Worm (Caenorhabditis elegans) whole organism, mixed stage, embryonic: Measurements from ENCODE around the gene K03B4.2.

Source experiments
- bed-3 ChIP-seq: fragments of 200-800 bp; sonication (Bioruptor generic); optimal IDR thresholded peaks from 3 replicates; lab custom pipeline; 2018; ENCODE audit warnings: mild to moderate bottlenecking, missing genetic modification characterization, moderate library complexity, missing compliant biosample characterization
- ceh-83 ChIP-seq: fragments of 200-800 bp; sonication (Bioruptor generic); optimal IDR thresholded peaks from 2 replicates; lab custom pipeline; 2018; ENCODE audit warnings: mild to moderate bottlenecking, missing genetic modification characterization, missing compliant biosample characterization
- ces-1 ChIP-seq: fragments of 150-350 bp; optimal IDR thresholded peaks from 2 replicates; lab custom pipeline; 2014; ENCODE audit warnings: missing biosample characterization, missing genetic modification reagents, missing genetic modification characterization
- cnd-1 ChIP-seq: fragments of 200-800 bp; sonication (Bioruptor generic); optimal IDR thresholded peaks from 2 replicates; lab custom pipeline; 2018; ENCODE audit warnings: mild to moderate bottlenecking, missing genetic modification characterization, missing compliant biosample characterization
- ham-2 ChIP-seq: fragments of 200-800 bp; sonication (Bioruptor generic); optimal IDR thresholded peaks from 2 replicates; lab custom pipeline; 2018; ENCODE audit warnings: mild to moderate bottlenecking, missing genetic modification characterization, missing compliant biosample characterization
- lin-13 ChIP-seq: fragments of 150-350 bp; optimal IDR thresholded peaks from 2 replicates; lab custom pipeline; 2014; ENCODE audit warnings: missing biosample characterization, missing genetic modification characterization
- lin-32 ChIP-seq: fragments of 200-800 bp; sonication (Bioruptor generic); optimal IDR thresholded peaks from 2 replicates; lab custom pipeline; 2018; ENCODE audit warnings: mild to moderate bottlenecking, missing genetic modification characterization, missing compliant biosample characterization
- mab-5 ChIP-seq: fragments of 150-350 bp; optimal IDR thresholded peaks from 2 replicates; lab custom pipeline; 2014; ENCODE audit warnings: missing biosample characterization, missing genetic modification characterization
- mls-2 ChIP-seq: sonication (generic microtip); optimal IDR thresholded peaks from 2 replicates; lab custom pipeline; 2016; ENCODE audit warnings: mild to moderate bottlenecking, missing genetic modification characterization, moderate library complexity, missing compliant biosample characterization
- nhr-12 ChIP-seq: fragments of 150-350 bp; optimal IDR thresholded peaks from 2 replicates; lab custom pipeline; 2014; ENCODE audit warnings: missing biosample characterization, missing genetic modification characterization
- pha-4 ChIP-seq: fragments of 150-350 bp; optimal IDR thresholded peaks from 2 replicates; lab custom pipeline; 2018; ENCODE audit warnings: missing biosample characterization, missing genetic modification reagents, missing genetic modification characterization
- snpc-4 ChIP-seq: fragments of 150-350 bp; optimal IDR thresholded peaks from 2 replicates; lab custom pipeline; 2014; ENCODE audit warnings: missing biosample characterization, missing genetic modification characterization
- sptf-1 ChIP-seq: sonication (generic microtip); optimal IDR thresholded peaks from 2 replicates; lab custom pipeline; 2017; ENCODE audit warnings: mild to moderate bottlenecking, missing genetic modification characterization, moderate library complexity, missing compliant biosample characterization
- tbx-8 ChIP-seq: fragments of 200-800 bp; sonication (Bioruptor generic); optimal IDR thresholded peaks from 2 replicates; lab custom pipeline; 2018; ENCODE audit warnings: mild to moderate bottlenecking, missing genetic modification characterization, moderate library complexity, missing compliant biosample characterization
- unc-62 ChIP-seq: fragments of 150-350 bp; optimal IDR thresholded peaks from 2 replicates; lab custom pipeline; 2014; ENCODE audit warnings: missing biosample characterization, missing genetic modification reagents, missing genetic modification characterization
- zip-8 ChIP-seq: fragments of 150-350 bp; optimal IDR thresholded peaks from 2 replicates; lab custom pipeline; 2014; ENCODE audit warnings: missing biosample characterization, missing genetic modification characterization

The K03B4.2 gene

DNA sequence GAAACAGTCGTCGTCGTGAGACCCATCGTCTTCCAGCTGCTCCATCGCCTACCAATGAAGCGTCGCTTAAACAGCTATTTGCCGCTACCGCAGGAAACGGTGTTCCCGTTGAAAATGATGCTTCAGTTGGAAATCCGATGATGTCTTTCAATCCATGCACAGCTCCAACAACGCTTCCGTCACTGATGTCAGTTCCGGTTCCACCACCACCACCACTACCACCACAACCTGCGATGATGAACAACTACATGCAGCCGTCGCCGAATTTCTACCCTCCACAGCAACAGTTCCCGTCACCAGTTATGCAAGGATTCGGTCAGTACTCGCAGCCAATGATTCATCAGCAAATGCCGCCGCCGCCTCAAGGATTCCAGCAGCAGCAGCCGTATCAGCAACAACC lies 46.2 kb downstream of the K03B4.2 start:
- TF ChIP-seq nhr-12 (tag; lab: Kevin White, UChicago) = no peak
- peak; percentile 27 for TF ChIP-seq ceh-83 (GFP tag; lab: Kevin White, UChicago)
- TF ChIP-seq pha-4 = no peak

DNA sequence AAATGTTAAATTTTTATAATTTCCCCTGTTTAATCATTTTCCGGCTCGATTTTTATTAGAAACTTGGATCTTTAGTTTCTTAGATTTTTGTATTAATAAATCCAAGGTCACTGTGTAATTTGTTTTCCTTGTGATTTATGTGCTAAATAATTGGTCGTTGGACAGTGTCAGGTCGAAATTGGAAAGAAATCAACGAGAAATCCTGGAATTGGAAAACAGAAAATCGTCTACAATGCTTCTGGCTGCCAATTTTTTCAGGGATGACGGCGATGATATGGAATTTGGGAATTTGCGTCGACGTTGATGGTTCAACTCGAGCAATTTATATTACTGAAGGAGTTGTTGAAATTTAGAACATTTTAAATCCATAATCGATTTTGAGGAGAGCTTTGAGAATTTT lies 46.8 kb downstream of the K03B4.2 start:
- TF ChIP-seq unc-62 (GFP tag; lab: Kevin White, UChicago) (no peak), lin-32 (GFP tag; lab: Kevin White, UChicago) (no peak), ham-2 (GFP tag; lab: Kevin White, UChicago) (no peak), mls-2 (tag; lab: Kevin White, UChicago) (no peak), bed-3 (no peak), ces-1 (no peak), zip-8 (tag; lab: Kevin White, UChicago) (no peak), snpc-4 (tag; lab: Kevin White, UChicago) (no peak), tbx-8 (no peak), cnd-1 (tag; lab: Kevin White, UChicago) (no peak)

ce11 chrV:4737727-4738126 lies 49.9 kb downstream of the K03B4.2 start, which contains the start of gene F39G3.2:
Gene F39G3.2 (plus strand): TSS chrV:4737831.
- TF ChIP-seq zip-8 (tag; lab: Kevin White, UChicago) (no peak), sptf-1 (tag; lab: Kevin White, UChicago) (no peak), lin-13 (tag; lab: Kevin White, UChicago) (no peak), mab-5 (tag; lab: Kevin White, UChicago) (no peak)
